Worm (Caenorhabditis elegans) whole organism, young adult: ENCODE measurements around the gene K10G4.3.

Experiments used
- ceh-58 ChIP-seq: fragments of 200-800 bp; sonication (Bioruptor generic); IDR thresholded peaks from 2 replicates; pipeline ENCODE4 v1.3.6; 2022; ENCODE audit warnings: missing genetic modification characterization, missing compliant biosample characterization
- ceh-91 ChIP-seq: fragments of 200-800 bp; sonication (Bioruptor generic); IDR thresholded peaks from 2 replicates; pipeline ENCODE4 v1.3.6; 2022; ENCODE audit warnings: missing genetic modification reagents, missing genetic modification characterization, missing compliant biosample characterization
- gei-17 ChIP-seq: fragments of 200-800 bp; sonication (Bioruptor generic); optimal IDR thresholded peaks from 2 replicates; lab custom pipeline; 2018; ENCODE audit warnings: mild to moderate bottlenecking, missing genetic modification characterization, missing compliant biosample characterization
- hsf-1 ChIP-seq: fragments of 200-800 bp; sonication (Bioruptor generic); IDR thresholded peaks from 2 replicates; pipeline ENCODE4 v1.3.6; 2022; ENCODE audit warnings: missing genetic modification reagents, missing genetic modification characterization, missing compliant biosample characterization
- let-526 ChIP-seq: fragments of 200-800 bp; sonication (Bioruptor generic); IDR thresholded peaks from 2 replicates; pipeline ENCODE4 v1.3.6; 2022; ENCODE audit warnings: missing genetic modification reagents, missing genetic modification characterization, missing compliant biosample characterization
- lin-35 ChIP-seq, 3 experiments: fragments of 150-350 bp in 2 of 3; sonication (generic microtip) in 1 of 3; optimal IDR thresholded peaks; 2 replicates each; lab custom pipeline; 2014 to 2018; ENCODE audit warnings: missing biosample characterization in 3 of 3, missing genetic modification characterization in 3 of 3, missing genetic modification reagents in 3 of 3
- lin-40 ChIP-seq: sonication (generic microtip); optimal IDR thresholded peaks from 2 replicates; lab custom pipeline; 2016; ENCODE audit warnings: missing genetic modification characterization, mild to moderate bottlenecking, missing compliant biosample characterization, missing genotype, missing genetic modification reagents
- madf-6 ChIP-seq: fragments of 200-800 bp; sonication (Bioruptor generic); IDR thresholded peaks from 2 replicates; pipeline ENCODE4 v1.3.6; 2022; ENCODE audit warnings: missing genetic modification reagents, missing genetic modification characterization, missing compliant biosample characterization
- nfya-1 ChIP-seq: sonication (generic microtip); optimal IDR thresholded peaks from 2 replicates; lab custom pipeline; 2017; ENCODE audit warnings: antibody characterized with exemption, missing compliant biosample characterization, missing genetic modification characterization, borderline replicate concordance; ENCODE audit not compliant: insufficient read depth
- nhr-179 ChIP-seq: sonication (generic microtip); optimal IDR thresholded peaks from 2 replicates; lab custom pipeline; 2016; ENCODE audit warnings: mild to moderate bottlenecking, missing genetic modification characterization, missing compliant biosample characterization
- pha-4 ChIP-seq: fragments of 150-350 bp; sonication (generic microtip); optimal IDR thresholded peaks from 2 replicates; lab custom pipeline; 2014; ENCODE audit warnings: missing biosample characterization, missing genetic modification reagents, missing genetic modification characterization
- snpc-4 ChIP-seq, 5 experiments: fragments of 150-350 bp in 1 of 5; sonication (generic microtip) in 4 of 5; optimal IDR thresholded peaks; 2 replicates each; lab custom pipeline; 2014 to 2018; ENCODE audit warnings: missing genetic modification characterization in 5 of 5, missing biosample characterization in 3 of 5, antibody characterized with exemption in 2 of 5, mild to moderate bottlenecking in 2 of 5, missing compliant biosample characterization in 2 of 5, missing genotype in 2 of 5, moderate library complexity in 2 of 5, missing genetic modification reagents in 1 of 5
- unc-62 ChIP-seq: fragments of 150-350 bp; optimal IDR thresholded peaks from 2 replicates; lab custom pipeline; 2014; ENCODE audit warnings: missing biosample characterization, missing genetic modification reagents, missing genetic modification characterization
- ztf-26 ChIP-seq: sonication (generic microtip); optimal IDR thresholded peaks from 2 replicates; lab custom pipeline; 2017; ENCODE audit warnings: missing genetic modification characterization, missing compliant biosample characterization

DNA sequence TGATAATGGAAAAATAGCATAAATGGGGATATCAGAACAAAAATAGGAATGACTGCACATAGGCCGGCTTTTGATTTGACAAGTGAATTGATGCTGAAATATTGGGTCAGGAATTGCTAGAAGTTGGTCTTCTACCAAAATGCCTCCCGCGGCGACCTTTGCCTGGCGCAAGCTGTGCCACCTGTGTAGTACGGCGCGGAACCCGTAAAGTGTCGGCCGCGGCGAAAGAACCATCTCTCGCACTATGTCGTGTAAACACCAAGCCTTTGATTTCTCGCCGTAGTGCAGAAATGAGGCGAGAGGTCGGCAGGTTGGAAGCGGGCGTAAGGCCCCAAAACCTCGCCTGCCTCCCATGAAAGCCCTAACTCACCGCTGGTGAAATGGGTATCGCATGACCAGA is 3.4 kb downstream of the K10G4.3 start:
- TF ChIP-seq ceh-91 (no peak), madf-6 (GFP tag; lab: Robert Waterston, UW) (no peak), nhr-179 (no peak), gei-17 (GFP tag; lab: Kevin White, UChicago) (no peak), unc-62 (GFP tag; lab: Kevin White, UChicago) (no peak), snpc-4 (GFP tag; optimal IDR thresholded peaks at IDR 0.05; lab: Kevin White, UChicago) (no peak), snpc-4 (tag; optimal IDR thresholded peaks at IDR 0.05; lab: Kevin White, UChicago) (peak in 2 of 4 experiments; percentile 71), pha-4 (tag; lab: Kevin White, UChicago) (no peak), hsf-1 (GFP tag; lab: Robert Waterston, UW) (no peak), ceh-58 (no peak), lin-35 (GFP tag; optimal IDR thresholded peaks at IDR 0.05; lab: Kevin White, UChicago) (no peak), lin-40 (tag; lab: Kevin White, UChicago) (no peak), ztf-26 (tag; lab: Kevin White, UChicago) (no peak), let-526 (no peak), nfya-1 (tag; lab: Kevin White, UChicago) (no peak)
